Fruit fly (Drosophila melanogaster) whole organism, prepupa: ENCODE measurements around the gene CG45064.

Source experiments
- Blimp-1 ChIP-seq: fragments of 200-800 bp; sonication (Bioruptor generic); optimal IDR thresholded peaks from 3 replicates; lab custom pipeline; 2017; ENCODE audit warnings: missing biosample characterization, missing genetic modification characterization, mild to moderate bottlenecking, moderate library complexity, missing genetic modification reagents
- CG10631 ChIP-seq: fragments of 200-800 bp; sonication (Bioruptor generic); optimal IDR thresholded peaks from 2 replicates; lab custom pipeline; 2016; ENCODE audit warnings: missing biosample characterization, missing genetic modification characterization
- CG10669 ChIP-seq: fragments of 200-800 bp; sonication (Bioruptor generic); optimal IDR thresholded peaks from 3 replicates; lab custom pipeline; 2018; ENCODE audit warnings: missing biosample characterization, mild to moderate bottlenecking, missing genetic modification characterization, moderate library complexity
- CG11294 ChIP-seq: fragments of 200-800 bp; sonication (Bioruptor generic); IDR thresholded peaks from 2 replicates; pipeline ENCODE4 v1.3.6; 2022; ENCODE audit warnings: missing biosample characterization, missing genetic modification characterization
- CG11762 ChIP-seq: fragments of 200-800 bp; sonication (Bioruptor generic); optimal IDR thresholded peaks from 3 replicates; lab custom pipeline; 2016; ENCODE audit warnings: missing biosample characterization, missing genetic modification characterization; ENCODE audit not compliant: insufficient read depth
- CG11902 ChIP-seq: fragments of 200-800 bp; sonication (Bioruptor generic); optimal IDR thresholded peaks from 3 replicates; lab custom pipeline; 2016; ENCODE audit warnings: missing biosample characterization, missing genetic modification characterization
- CG15336 ChIP-seq: fragments of 200-800 bp; sonication (Bioruptor generic); IDR thresholded peaks from 2 replicates; pipeline ENCODE4 v1.3.6; 2022; ENCODE audit warnings: missing biosample characterization, missing genetic modification characterization
- CG1621 ChIP-seq: fragments of 200-800 bp; sonication (Bioruptor generic); optimal IDR thresholded peaks from 3 replicates; lab custom pipeline; 2018; ENCODE audit warnings: missing biosample characterization, mild to moderate bottlenecking, missing genetic modification characterization
- CG3032 ChIP-seq: fragments of 200-800 bp; optimal IDR thresholded peaks from 2 replicates; lab custom pipeline; 2019; ENCODE audit warnings: missing biosample characterization, mild to moderate bottlenecking, missing genetic modification characterization, moderate library complexity
- CG31627 ChIP-seq: fragments of 200-800 bp; sonication (Bioruptor generic); optimal IDR thresholded peaks from 3 replicates; lab custom pipeline; 2016; ENCODE audit warnings: missing biosample characterization, missing genetic modification characterization
- CG32006 ChIP-seq: fragments of 200-800 bp; sonication (Bioruptor generic); optimal IDR thresholded peaks from 3 replicates; lab custom pipeline; 2017; ENCODE audit warnings: missing biosample characterization, mild to moderate bottlenecking, missing genetic modification characterization
- CG6163 ChIP-seq: fragments of 200-800 bp; sonication (Bioruptor generic); IDR thresholded peaks from 3 replicates; pipeline ENCODE4 v1.3.6; 2022; ENCODE audit warnings: missing biosample characterization, missing genetic modification characterization
- CG6276 ChIP-seq: fragments of 200-800 bp; sonication (Bioruptor generic); optimal IDR thresholded peaks from 2 replicates; lab custom pipeline; 2017; ENCODE audit warnings: missing biosample characterization, mild to moderate bottlenecking, missing genetic modification characterization
- CG6808 ChIP-seq: fragments of 200-800 bp; sonication (Bioruptor generic); optimal IDR thresholded peaks from 3 replicates; lab custom pipeline; 2017; ENCODE audit warnings: missing biosample characterization, missing genetic modification characterization, mild to moderate bottlenecking, moderate library complexity, missing genetic modification reagents
- CG6854 ChIP-seq: fragments of 200-800 bp; sonication (Bioruptor generic); optimal IDR thresholded peaks from 2 replicates; lab custom pipeline; 2017; ENCODE audit warnings: missing biosample characterization, mild to moderate bottlenecking, missing genetic modification characterization
- CG8119 ChIP-seq: fragments of 200-800 bp; sonication (Bioruptor generic); IDR thresholded peaks from 3 replicates; pipeline ENCODE4 v1.3.6; 2022; ENCODE audit warnings: missing biosample characterization, missing genetic modification characterization
- CG8319 ChIP-seq: fragments of 200-800 bp; sonication (Bioruptor generic); optimal IDR thresholded peaks from 3 replicates; lab custom pipeline; 2016; ENCODE audit warnings: missing biosample characterization, missing genetic modification characterization
- CG9139 ChIP-seq: fragments of 200-800 bp; sonication (Bioruptor generic); optimal IDR thresholded peaks from 3 replicates; lab custom pipeline; 2017; ENCODE audit warnings: missing biosample characterization, mild to moderate bottlenecking, missing genetic modification characterization
- Eip78C ChIP-seq: fragments of 200-800 bp; sonication (Bioruptor generic); peaks from one replicate; lab custom pipeline; 2016; ENCODE audit warnings: missing biosample characterization, missing genetic modification characterization
- Eip93F ChIP-seq: fragments of 200-800 bp; sonication (Bioruptor generic); optimal IDR thresholded peaks from 2 replicates; lab custom pipeline; 2016; ENCODE audit warnings: missing biosample characterization, mild to moderate bottlenecking, missing genetic modification characterization
- Ets21C ChIP-seq: fragments of 200-800 bp; sonication (Bioruptor generic); optimal IDR thresholded peaks from 3 replicates; lab custom pipeline; 2016; ENCODE audit warnings: missing biosample characterization, missing genetic modification characterization
- Ets96B ChIP-seq: fragments of 200-800 bp; optimal IDR thresholded peaks from 2 replicates; lab custom pipeline; 2019; ENCODE audit warnings: missing biosample characterization, mild to moderate bottlenecking, missing genetic modification characterization, moderate library complexity
- Hr38 ChIP-seq: sonication (Bioruptor generic); optimal IDR thresholded peaks from 2 replicates; lab custom pipeline; 2016; ENCODE audit warnings: missing biosample characterization, missing genetic modification characterization
- Hr4 ChIP-seq: fragments of 200-800 bp; sonication (Bioruptor generic); optimal IDR thresholded peaks from 3 replicates; lab custom pipeline; 2016; ENCODE audit warnings: missing biosample characterization, missing genetic modification characterization
- Lpt ChIP-seq: fragments of 200-800 bp; sonication (Bioruptor generic); optimal IDR thresholded peaks from 3 replicates; lab custom pipeline; 2016; ENCODE audit warnings: missing biosample characterization, missing genetic modification characterization
- Met ChIP-seq: fragments of 200-800 bp; sonication (Bioruptor generic); optimal IDR thresholded peaks from 3 replicates; lab custom pipeline; 2016; ENCODE audit warnings: missing biosample characterization, missing genetic modification characterization
- Sox102F ChIP-seq: fragments of 200-800 bp; sonication (Bioruptor generic); optimal IDR thresholded peaks from 2 replicates; lab custom pipeline; 2016; ENCODE audit warnings: missing biosample characterization, mild to moderate bottlenecking, missing genetic modification characterization
- Sox15 ChIP-seq: fragments of 200-800 bp; sonication (Bioruptor generic); optimal IDR thresholded peaks from 3 replicates; lab custom pipeline; 2016; ENCODE audit warnings: missing biosample characterization, missing genetic modification characterization
- dac ChIP-seq: fragments of 200-800 bp; sonication (Bioruptor generic); optimal IDR thresholded peaks from 2 replicates; lab custom pipeline; 2017; ENCODE audit warnings: missing biosample characterization, mild to moderate bottlenecking, missing genetic modification characterization
- dsx ChIP-seq: fragments of 200-800 bp; optimal IDR thresholded peaks from 3 replicates; lab custom pipeline; 2019; ENCODE audit warnings: missing biosample characterization, mild to moderate bottlenecking, missing genetic modification characterization, moderate library complexity; ENCODE audit not compliant: poor library complexity, severe bottlenecking
- eg ChIP-seq: fragments of 200-800 bp; sonication (Bioruptor generic); IDR thresholded peaks from 3 replicates; pipeline ENCODE4 v1.3.6; 2022; ENCODE audit warnings: missing biosample characterization, missing genetic modification characterization
- fd59A ChIP-seq: fragments of 200-800 bp; sonication (Bioruptor generic); optimal IDR thresholded peaks from 2 replicates; lab custom pipeline; 2017; ENCODE audit warnings: missing biosample characterization, mild to moderate bottlenecking, missing genetic modification characterization, missing genetic modification reagents
- fkh ChIP-seq: fragments of 200-800 bp; sonication (Bioruptor generic); optimal IDR thresholded peaks from 3 replicates; lab custom pipeline; 2017; ENCODE audit warnings: missing biosample characterization, mild to moderate bottlenecking, missing genetic modification characterization, moderate library complexity
- lz ChIP-seq: fragments of 200-800 bp; sonication (Bioruptor generic); optimal IDR thresholded peaks from 3 replicates; lab custom pipeline; 2016; ENCODE audit warnings: missing biosample characterization, missing genetic modification characterization
- net ChIP-seq: fragments of 200-800 bp; sonication (Bioruptor generic); optimal IDR thresholded peaks from 3 replicates; lab custom pipeline; 2016; ENCODE audit warnings: missing biosample characterization, missing genetic modification characterization
- pdm3 ChIP-seq: fragments of 200-800 bp; sonication (Bioruptor generic); optimal IDR thresholded peaks from 3 replicates; lab custom pipeline; 2016; ENCODE audit warnings: missing biosample characterization, missing genetic modification characterization
- salr ChIP-seq, 2 experiments: fragments of 200-800 bp; sonication (Bioruptor generic); optimal IDR thresholded peaks; 3 replicates each; lab custom pipeline; 2016 to 2018; ENCODE audit warnings: missing biosample characterization in 2 of 2, missing genetic modification characterization in 2 of 2, mild to moderate bottlenecking in 1 of 2
- ss ChIP-seq, 2 experiments: fragments of 200-800 bp; sonication (Bioruptor generic); optimal IDR thresholded peaks; 2 replicates in 1 of 2; 3 replicates in 1 of 2; lab custom pipeline; 2017 to 2018; ENCODE audit warnings: mild to moderate bottlenecking in 2 of 2, missing biosample characterization in 2 of 2, missing genetic modification characterization in 2 of 2, moderate library complexity in 1 of 2
- vri ChIP-seq: fragments of 200-800 bp; sonication (Bioruptor generic); optimal IDR thresholded peaks from 3 replicates; lab custom pipeline; 2016; ENCODE audit warnings: missing biosample characterization, mild to moderate bottlenecking, missing genetic modification characterization

Gene CG45064

dm6 chrX:14922396-14923276, 40.2 kb upstream of the CG45064 start (continued):
- TF ChIP-seq dsx (GFP tag; lab: Kevin White, UChicago) (peak; percentile 8), Eip93F (no peak), CG10669 (peak; percentile 13), Hr4 (GFP tag; lab: Kevin White, UChicago) (peak; percentile 42)

- TF ChIP-seq CG10631 (GFP tag; lab: Kevin White, UChicago) (no peak), vri (GFP tag; lab: Kevin White, UChicago) (peak; percentile 52), Ets21C (GFP tag; lab: Kevin White, UChicago) (no peak), CG1621 (tag; lab: Kevin White, UChicago) (no peak), CG11294 (GFP tag; lab: Robert Waterston, UW) (no peak), Eip78C (peak; percentile 20), fkh (peak; percentile 57)
Observed at dm6 chrX:14918750-14919247, 36.4 kb upstream of the CG45064 start, which contains the start of gene Eo. Eo (minus strand) TSS chrX:14918800.

dm6 chrX:14913706-14914303, 31.4 kb upstream of the CG45064 start, which contains the start of gene CG12398:
CG12398 (minus strand) TSS chrX:14913812.
- TF ChIP-seq dac, result no peak
- no peak for TF ChIP-seq salr (GFP tag; optimal IDR thresholded peaks at IDR 0.05; lab: Kevin White, UChicago)
- no peak for TF ChIP-seq CG11902
- no peak for TF ChIP-seq CG8119 (GFP tag; lab: Robert Waterston, UW)
- no peak for TF ChIP-seq pdm3 (GFP tag; lab: Kevin White, UChicago)
- no peak for TF ChIP-seq CG32006
- no peak for TF ChIP-seq ss (GFP tag; optimal IDR thresholded peaks at IDR 0.05; lab: Kevin White, UChicago)

- TF ChIP-seq Ets21C (GFP tag; lab: Kevin White, UChicago), result no peak
- TF ChIP-seq Hr38, result no peak
- TF ChIP-seq CG10669, result peak; percentile 28
- TF ChIP-seq fd59A (GFP tag; lab: Kevin White, UChicago), result no peak
- no peak for TF ChIP-seq vri (GFP tag; lab: Kevin White, UChicago)
- no peak for TF ChIP-seq CG6854
- no peak for TF ChIP-seq Hr4 (GFP tag; lab: Kevin White, UChicago)
- TF ChIP-seq Sox102F (GFP tag; lab: Kevin White, UChicago), result peak; percentile 4
- no peak for TF ChIP-seq CG31627
- no peak for TF ChIP-seq ss (GFP tag; optimal IDR thresholded peaks at IDR 0.05; lab: Kevin White, UChicago)
- no peak for TF ChIP-seq CG11762
- no peak for TF ChIP-seq CG11902
- TF ChIP-seq eg, result 0 out of 3 replicates have a peak, but pooled peaks have one; percentile 35
- no peak for TF ChIP-seq CG6276 (GFP tag; lab: Kevin White, UChicago)
- TF ChIP-seq salr (GFP tag; optimal IDR thresholded peaks at IDR 0.05; lab: Kevin White, UChicago), result peak in 1 of 2 experiments; percentile 27
- TF ChIP-seq Met (GFP tag; lab: Kevin White, UChicago), result peak; percentile 34
- TF ChIP-seq Blimp-1 (GFP tag; lab: Kevin White, UChicago), result no peak
- TF ChIP-seq Sox15 (GFP tag; lab: Kevin White, UChicago), result no peak
- TF ChIP-seq CG3032 (tag; lab: Kevin White, UChicago), result no peak
- TF ChIP-seq CG6808 (GFP tag; lab: Kevin White, UChicago), result no peak
- no peak for TF ChIP-seq lz (GFP tag; lab: Kevin White, UChicago)
- no peak for TF ChIP-seq dac
- no peak for TF ChIP-seq CG9139 (GFP tag; lab: Kevin White, UChicago)
- no peak for TF ChIP-seq CG8119 (GFP tag; lab: Robert Waterston, UW)
- TF ChIP-seq CG8319, result no peak
- TF ChIP-seq Ets96B (tag; lab: Kevin White, UChicago), result peak; percentile 5
- TF ChIP-seq net, result no peak
- peak; percentile 69 for TF ChIP-seq CG15336 (GFP tag; lab: Robert Waterston, UW)
- no peak; the same call in 2 of the 3 replicates for TF ChIP-seq CG6163
- no peak for TF ChIP-seq pdm3 (GFP tag; lab: Kevin White, UChicago)
- TF ChIP-seq Lpt (GFP tag; lab: Kevin White, UChicago), result no peak
Observed at dm6 chrX:14910464-14911349, 28.3 kb upstream of the CG45064 start, which contains the start of gene CG14406. CG14406 (minus strand) TSS chrX:14910845.
